Worm (Caenorhabditis elegans): ENCODE results near the gene B0495.9.

B0495.9 gene

DNA sequence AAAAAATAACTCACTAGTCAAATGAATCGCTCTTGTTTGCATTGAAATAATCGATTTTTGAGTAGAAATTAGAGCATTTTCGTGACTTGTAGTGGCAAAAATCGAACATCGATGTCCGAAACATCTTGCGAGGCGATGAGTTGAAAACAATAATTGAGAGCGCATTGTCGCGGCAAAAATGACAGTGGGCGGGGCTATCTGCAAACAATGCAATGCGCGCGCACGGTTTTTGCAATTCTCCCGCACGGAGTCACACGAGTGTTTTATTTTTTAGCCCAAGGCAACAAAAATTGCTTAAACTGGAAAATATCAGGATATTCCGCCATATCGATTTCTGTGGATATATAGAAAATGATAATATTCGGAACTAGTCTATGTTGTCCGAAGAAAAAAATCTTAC is at the start of gene B0495.9:
TSS of gene B0495.9 (minus strand) at position 171 of the 400 bp plus-strand sequence.
- TF ChIP-seq ceh-39 (tag; optimal IDR thresholded peaks at IDR 0.05) (peak; percentile 27), nhr-237 (tag; optimal IDR thresholded peaks at IDR 0.05) (peak; percentile 8), ceh-83 (GFP tag; optimal IDR thresholded peaks at IDR 0.05) (peak; percentile 81), elt-1 (tag; optimal IDR thresholded peaks at IDR 0.05; ENCODE audit: borderline replicate concordance, insufficient read depth) (peak; percentile 73), pha-4 (tag; optimal IDR thresholded peaks at IDR 0.05) (peak; percentile 45), ham-2 (GFP tag; optimal IDR thresholded peaks at IDR 0.05) (peak; percentile 83), blmp-1 (tag; optimal IDR thresholded peaks at IDR 0.05) (peak; percentile 69), lsy-2 (tag; optimal IDR thresholded peaks at IDR 0.05) (peak; percentile 69), lin-32 (GFP tag; optimal IDR thresholded peaks at IDR 0.05) (peak; percentile 88), nhr-28 (tag; optimal IDR thresholded peaks at IDR 0.05) (peak; percentile 3), ceh-43 (GFP tag; optimal IDR thresholded peaks at IDR 0.05) (peak; percentile 90), hlh-1 (tag; optimal IDR thresholded peaks at IDR 0.05) (peak; percentile 71), sem-2 (GFP tag; optimal IDR thresholded peaks at IDR 0.05) (peak; percentile 76), snpc-4 (tag; optimal IDR thresholded peaks at IDR 0.05) (no peak), ztf-11 (tag; optimal IDR thresholded peaks at IDR 0.05) (peak; percentile 94), unc-39 (tag; optimal IDR thresholded peaks at IDR 0.05) (peak; percentile 87), sptf-1 (tag; optimal IDR thresholded peaks at IDR 0.05) (peak; percentile 96), mab-5 (tag; optimal IDR thresholded peaks at IDR 0.05) (peak; percentile 23), mep-1 (tag; optimal IDR thresholded peaks at IDR 0.05) (peak; percentile 33), bed-3 (GFP tag; optimal IDR thresholded peaks at IDR 0.05) (peak; percentile 79), M03D4.4 (tag; optimal IDR thresholded peaks at IDR 0.05) (peak; percentile 90), unc-120 (tag; optimal IDR thresholded peaks at IDR 0.05; ENCODE audit: poor library complexity, severe bottlenecking) (peak; percentile 75), flh-1 (GFP tag; optimal IDR thresholded peaks at IDR 0.05) (peak; percentile 77), nhr-2 (tag; optimal IDR thresholded peaks at IDR 0.05) (no peak), unc-62 (GFP tag; optimal IDR thresholded peaks at IDR 0.05) (no peak), mls-2 (tag; optimal IDR thresholded peaks at IDR 0.05) (peak; percentile 96), nhr-12 (tag; optimal IDR thresholded peaks at IDR 0.05) (peak; percentile 95), cnd-1 (tag; optimal IDR thresholded peaks at IDR 0.05) (peak; percentile 92), drap-1 (GFP tag; optimal IDR thresholded peaks at IDR 0.05) (peak; percentile 91), elt-3 (tag; optimal IDR thresholded peaks at IDR 0.05) (no peak), ces-1 (GFP tag; optimal IDR thresholded peaks at IDR 0.05) (peak; percentile 48), zip-8 (tag; optimal IDR thresholded peaks at IDR 0.05) (no peak), nhr-76 (tag; optimal IDR thresholded peaks at IDR 0.05) (peak; percentile 93), tbx-8 (GFP tag; optimal IDR thresholded peaks at IDR 0.05) (peak; percentile 73), lin-13 (tag; optimal IDR thresholded peaks at IDR 0.05) (peak; percentile 79)

DNA sequence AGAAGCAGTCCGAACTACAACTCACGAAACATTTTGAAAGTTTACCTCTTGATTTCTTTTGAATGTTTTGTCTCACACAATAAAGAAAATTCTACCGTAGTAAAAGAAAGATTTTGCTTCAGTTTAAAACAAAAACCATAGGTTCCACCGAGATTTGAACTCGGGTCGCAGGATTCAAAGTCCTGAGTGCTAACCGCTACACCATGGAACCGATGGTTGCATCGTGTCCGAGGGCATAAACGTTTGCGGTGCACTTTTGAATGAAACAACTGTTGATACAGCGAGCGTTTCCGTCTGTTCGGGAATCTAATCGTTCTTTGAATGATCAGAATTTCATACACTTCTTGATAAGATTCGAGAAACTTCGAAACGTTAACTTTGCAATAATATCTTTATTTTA is 48.3 kb upstream of the B0495.9 start:
- TF ChIP-seq flh-1 (GFP tag; optimal IDR thresholded peaks at IDR 0.05) (peak; percentile 18), hlh-1 (tag; optimal IDR thresholded peaks at IDR 0.05) (peak; percentile 36), elt-1 (tag; optimal IDR thresholded peaks at IDR 0.05; ENCODE audit: borderline replicate concordance, insufficient read depth) (no peak), unc-62 (GFP tag; optimal IDR thresholded peaks at IDR 0.05) (peak; percentile 1), lin-13 (tag; optimal IDR thresholded peaks at IDR 0.05) (no peak), M03D4.4 (tag; optimal IDR thresholded peaks at IDR 0.05) (peak; percentile 29), sem-2 (GFP tag; optimal IDR thresholded peaks at IDR 0.05) (no peak), drap-1 (GFP tag; optimal IDR thresholded peaks at IDR 0.05) (peak; percentile 48), ceh-83 (GFP tag; optimal IDR thresholded peaks at IDR 0.05) (peak; percentile 66), unc-39 (tag; optimal IDR thresholded peaks at IDR 0.05) (no peak), bed-3 (GFP tag; optimal IDR thresholded peaks at IDR 0.05) (peak; percentile 8), nhr-2 (tag; optimal IDR thresholded peaks at IDR 0.05) (no peak)

DNA sequence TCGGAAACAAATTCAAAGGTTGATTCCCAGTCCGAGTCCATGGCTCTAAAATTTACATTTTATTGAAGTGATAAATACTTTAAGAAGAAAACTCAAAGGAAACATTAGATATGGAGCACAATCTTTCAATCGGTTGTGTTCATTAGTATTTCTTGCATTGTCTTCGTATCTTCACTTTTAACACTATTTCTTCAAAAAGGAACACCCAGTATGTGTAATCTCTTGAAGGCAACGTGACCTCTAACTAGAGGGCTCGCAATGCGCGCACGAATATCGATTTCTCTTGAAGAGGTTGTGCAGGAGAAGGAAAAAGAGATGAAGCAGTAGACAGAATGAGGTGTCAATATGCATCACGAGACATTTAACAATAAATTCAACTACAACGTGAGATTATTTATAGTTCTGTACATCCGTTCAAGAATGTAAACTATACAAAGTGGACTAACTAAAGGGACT is 46.6 kb upstream of the B0495.9 start, which contains the start of the genes B0228.6 and B0228.1:
TSS of gene B0228.6 (minus strand) at position 51 of the 456 bp plus-strand sequence.
TSS of gene B0228.1 (plus strand) at position 228 of the 456 bp plus-strand sequence.
- TF ChIP-seq unc-120 (tag; optimal IDR thresholded peaks at IDR 0.05; ENCODE audit: poor library complexity, severe bottlenecking): peak; percentile 50
- no peak for TF ChIP-seq sem-2 (GFP tag; optimal IDR thresholded peaks at IDR 0.05)
- TF ChIP-seq lsy-2 (tag; optimal IDR thresholded peaks at IDR 0.05): no peak
- TF ChIP-seq ceh-39 (tag; optimal IDR thresholded peaks at IDR 0.05): peak; percentile 55
- TF ChIP-seq tbx-8 (GFP tag; optimal IDR thresholded peaks at IDR 0.05): no peak

Data from whole organism, mixed stage, embryonic.